Fruit fly (Drosophila melanogaster) whole organism, embryonic: ENCODE data around the gene Alg9.

ENCODE experiments used
- Abd-B ChIP-seq: fragments of 200-800 bp; sonication (Bioruptor generic); optimal IDR thresholded peaks from 2 replicates; lab custom pipeline; 2018; ENCODE audit warnings: missing biosample characterization, mild to moderate bottlenecking, missing genetic modification characterization, moderate library complexity
- B-H1 ChIP-seq: fragments of 200-800 bp; sonication (Bioruptor generic); IDR thresholded peaks from 3 replicates; pipeline ENCODE4 v1.3.6; 2022; ENCODE audit warnings: missing biosample characterization, missing genetic modification characterization
- Bteb2 ChIP-seq: fragments of 200-800 bp; sonication (Bioruptor generic); optimal IDR thresholded peaks from 2 replicates; lab custom pipeline; 2016; ENCODE audit warnings: missing biosample characterization, missing genetic modification characterization
- CG11560 ChIP-seq: fragments of 200-800 bp; sonication (Bioruptor generic); IDR thresholded peaks from 3 replicates; pipeline ENCODE4 v1.3.6; 2022; ENCODE audit warnings: missing biosample characterization, missing genetic modification characterization
- CG12942 ChIP-seq: fragments of 200-800 bp; sonication (Bioruptor generic); optimal IDR thresholded peaks from 3 replicates; lab custom pipeline; 2016; ENCODE audit warnings: missing biosample characterization, missing genetic modification characterization
- CG13287 ChIP-seq: fragments of 200-800 bp; sonication (Bioruptor generic); IDR thresholded peaks from 2 replicates; pipeline ENCODE4 v1.3.6; 2022; ENCODE audit warnings: missing biosample characterization, missing genetic modification characterization; ENCODE audit not compliant: partially characterized antibody
- CG15514 ChIP-seq: fragments of 200-800 bp; sonication (Bioruptor generic); optimal IDR thresholded peaks from 3 replicates; lab custom pipeline; 2017; ENCODE audit warnings: missing biosample characterization, missing genetic modification characterization, mild to moderate bottlenecking, moderate library complexity, missing genetic modification reagents
- CG17328 ChIP-seq: fragments of 200-800 bp; sonication (Bioruptor generic); IDR thresholded peaks from 2 replicates; pipeline ENCODE4 v1.3.6; 2022; ENCODE audit warnings: missing biosample characterization, missing genetic modification characterization
- CG2116 ChIP-seq: fragments of 200-800 bp; sonication (Bioruptor generic); optimal IDR thresholded peaks from 3 replicates; lab custom pipeline; 2018; ENCODE audit warnings: missing biosample characterization, mild to moderate bottlenecking, missing genetic modification characterization
- CG31388 ChIP-seq: fragments of 200-800 bp; sonication (Bioruptor generic); optimal IDR thresholded peaks from 2 replicates; lab custom pipeline; 2016; ENCODE audit warnings: missing biosample characterization, missing genetic modification characterization
- CG34224 ChIP-seq: fragments of 200-800 bp; sonication (Bioruptor generic); IDR thresholded peaks from 3 replicates; pipeline ENCODE4 v1.3.6; 2022; ENCODE audit warnings: missing biosample characterization, missing genetic modification characterization; ENCODE audit not compliant: partially characterized antibody
- CG34422 ChIP-seq: fragments of 200-800 bp; sonication (Bioruptor generic); IDR thresholded peaks from 3 replicates; pipeline ENCODE4 v1.3.6; 2022; ENCODE audit warnings: missing biosample characterization, missing genetic modification characterization
- CG42726 ChIP-seq: fragments of 200-800 bp; sonication (Bioruptor generic); IDR thresholded peaks from 2 replicates; pipeline ENCODE4 v1.3.6; 2022; ENCODE audit warnings: missing biosample characterization, missing genetic modification characterization; ENCODE audit not compliant: partially characterized antibody
- CG5245 ChIP-seq: fragments of 200-800 bp; sonication (Bioruptor generic); optimal IDR thresholded peaks from 3 replicates; lab custom pipeline; 2016; ENCODE audit warnings: missing biosample characterization, missing genetic modification characterization
- CG6254 ChIP-seq: fragments of 200-800 bp; sonication (Bioruptor generic); optimal IDR thresholded peaks from 3 replicates; lab custom pipeline; 2017; ENCODE audit warnings: mild to moderate bottlenecking, missing biosample characterization, missing genetic modification reagents, missing genetic modification characterization
- CG7987 ChIP-seq: fragments of 200-800 bp; sonication (Bioruptor generic); optimal IDR thresholded peaks from 2 replicates; lab custom pipeline; 2018; ENCODE audit warnings: missing biosample characterization, mild to moderate bottlenecking, missing genetic modification characterization, moderate library complexity
- CG8281 ChIP-seq: fragments of 200-800 bp; sonication (Bioruptor generic); optimal IDR thresholded peaks from 2 replicates; lab custom pipeline; 2018; ENCODE audit warnings: missing biosample characterization, mild to moderate bottlenecking, missing genetic modification characterization, moderate library complexity
- CHES-1-like ChIP-seq: fragments of 200-800 bp; sonication (Bioruptor generic); optimal IDR thresholded peaks from 2 replicates; lab custom pipeline; 2016; ENCODE audit warnings: missing biosample characterization, missing genetic modification characterization
- Dad ChIP-seq: fragments of 200-800 bp; sonication (Bioruptor generic); optimal IDR thresholded peaks from 3 replicates; lab custom pipeline; 2016; ENCODE audit warnings: missing biosample characterization, missing genetic modification characterization
- Doc2 ChIP-seq: fragments of 200-800 bp; sonication (Bioruptor generic); IDR thresholded peaks from 2 replicates; pipeline ENCODE4 v1.3.6; 2022; ENCODE audit warnings: missing biosample characterization, missing genetic modification characterization
- Eip74EF ChIP-seq, 2 experiments: fragments of 200-800 bp in 1 of 2; fragments of >200 bp in 1 of 2; sonication (Bioruptor generic) in 1 of 2; optimal IDR thresholded peaks; 2 replicates each; lab custom pipeline; 2017 to 2019; ENCODE audit warnings: missing biosample characterization in 2 of 2, missing genetic modification characterization in 2 of 2, mild to moderate bottlenecking in 1 of 2, moderate library complexity in 1 of 2
- Gsc ChIP-seq: fragments of 200-800 bp; sonication (Bioruptor generic); IDR thresholded peaks from 2 replicates; pipeline ENCODE4 v1.3.6; 2022; ENCODE audit warnings: missing biosample characterization, missing genetic modification characterization
- HLHmδ ChIP-seq: fragments of 200-800 bp; sonication (Bioruptor generic); optimal IDR thresholded peaks from 2 replicates; lab custom pipeline; 2018; ENCODE audit warnings: missing biosample characterization, mild to moderate bottlenecking, missing genetic modification characterization, moderate library complexity
- Lhr ChIP-seq: fragments of 200-800 bp; sonication (Bioruptor generic); optimal IDR thresholded peaks from 3 replicates; lab custom pipeline; 2017; ENCODE audit warnings: mild to moderate bottlenecking, missing biosample characterization, missing genetic modification reagents, missing genetic modification characterization
- MBD-R2 ChIP-seq: fragments of 200-800 bp; sonication (Bioruptor generic); IDR thresholded peaks from 2 replicates; pipeline ENCODE4 v1.3.6; 2022; ENCODE audit warnings: missing biosample characterization, missing genetic modification characterization
- MESR4 ChIP-seq: fragments of 200-800 bp; sonication (Bioruptor generic); optimal IDR thresholded peaks from 2 replicates; lab custom pipeline; 2018; ENCODE audit warnings: missing biosample characterization, mild to moderate bottlenecking, missing genetic modification characterization, moderate library complexity
- Meics ChIP-seq: fragments of 200-800 bp; sonication (Bioruptor generic); optimal IDR thresholded peaks from 2 replicates; lab custom pipeline; 2017; ENCODE audit warnings: missing biosample characterization, mild to moderate bottlenecking, missing genetic modification characterization
- Ptx1 ChIP-seq: fragments of 200-800 bp; sonication (Bioruptor generic); IDR thresholded peaks from 2 replicates; pipeline ENCODE4 v1.3.6; 2022; ENCODE audit warnings: missing biosample characterization, missing genetic modification characterization
- Scr ChIP-seq: fragments of 200-800 bp; sonication (Bioruptor generic); IDR thresholded peaks from 2 replicates; pipeline ENCODE4 v1.3.6; 2022; ENCODE audit warnings: missing biosample characterization, missing genetic modification characterization; ENCODE audit not compliant: partially characterized antibody
- Spps ChIP-seq: fragments of 200-800 bp; sonication (Bioruptor generic); optimal IDR thresholded peaks from 2 replicates; lab custom pipeline; 2018; ENCODE audit warnings: missing biosample characterization, mild to moderate bottlenecking, missing genetic modification characterization
- Trl ChIP-seq, 3 experiments: fragments of >200 bp in 2 of 3; fragments of 200-800 bp in 1 of 3; sonication (Bioruptor generic) in 1 of 3; optimal IDR thresholded peaks; 2 replicates in 1 of 3; 3 replicates in 2 of 3; lab custom pipeline; 2016 to 2017; ENCODE audit warnings: missing biosample characterization in 1 of 3, missing genetic modification characterization in 1 of 3
- Xrp1 ChIP-seq: fragments of 200-800 bp; sonication (Bioruptor generic); IDR thresholded peaks from 2 replicates; pipeline ENCODE4 v1.3.6; 2022; ENCODE audit warnings: missing biosample characterization, missing genetic modification characterization
- ab ChIP-seq: fragments of 200-800 bp; sonication (Bioruptor generic); optimal IDR thresholded peaks from 2 replicates; lab custom pipeline; 2016; ENCODE audit warnings: missing biosample characterization, missing genetic modification characterization
- ase ChIP-seq: fragments of 200-800 bp; sonication (Bioruptor generic); IDR thresholded peaks from 3 replicates; pipeline ENCODE4 v1.3.6; 2022; ENCODE audit warnings: missing biosample characterization, missing genetic modification characterization
- caup ChIP-seq: fragments of 200-800 bp; sonication (Bioruptor generic); optimal IDR thresholded peaks from 3 replicates; lab custom pipeline; 2017; ENCODE audit warnings: missing biosample characterization, mild to moderate bottlenecking, missing genetic modification characterization, moderate library complexity; ENCODE audit not compliant: severe bottlenecking
- ems ChIP-seq: fragments of 200-800 bp; sonication (Bioruptor generic); optimal IDR thresholded peaks from 3 replicates; lab custom pipeline; 2016; ENCODE audit warnings: missing biosample characterization, missing genetic modification characterization
- gce ChIP-seq: fragments of 200-800 bp; sonication (Bioruptor generic); IDR thresholded peaks from 3 replicates; pipeline ENCODE4 v1.3.6; 2022; ENCODE audit warnings: missing biosample characterization, missing genetic modification characterization
- ham ChIP-seq: fragments of 200-800 bp; sonication (Bioruptor generic); IDR thresholded peaks from 2 replicates; pipeline ENCODE4 v1.3.6; 2022; ENCODE audit warnings: missing biosample characterization, missing genetic modification characterization
- insv ChIP-seq, 2 experiments: fragments of 200-800 bp; sonication (Bioruptor generic); optimal IDR thresholded peaks; 3 replicates each; lab custom pipeline; 2016 to 2018; ENCODE audit warnings: missing biosample characterization in 2 of 2, missing genetic modification characterization in 2 of 2
- kni ChIP-seq: fragments of 200-800 bp; sonication (Bioruptor generic); optimal IDR thresholded peaks from 3 replicates; lab custom pipeline; 2017; ENCODE audit warnings: mild to moderate bottlenecking, missing biosample characterization, missing genetic modification reagents, missing genetic modification characterization
- lmd ChIP-seq: fragments of 200-800 bp; sonication (Bioruptor generic); IDR thresholded peaks from 2 replicates; pipeline ENCODE4 v1.3.6; 2022; ENCODE audit warnings: missing biosample characterization, missing genetic modification characterization
- maf-S ChIP-seq: fragments of 200-800 bp; sonication (Bioruptor generic); optimal IDR thresholded peaks from 2 replicates; lab custom pipeline; 2016; ENCODE audit warnings: missing biosample characterization, missing genetic modification characterization
- nerfin-1 ChIP-seq: fragments of 200-800 bp; sonication (Bioruptor generic); optimal IDR thresholded peaks from 3 replicates; lab custom pipeline; 2019; ENCODE audit warnings: missing biosample characterization, mild to moderate bottlenecking, missing genetic modification characterization, moderate library complexity
- nmo ChIP-seq: fragments of 200-800 bp; sonication (Bioruptor generic); optimal IDR thresholded peaks from 2 replicates; lab custom pipeline; 2018; ENCODE audit warnings: missing biosample characterization, mild to moderate bottlenecking, missing genetic modification characterization, moderate library complexity
- org-1 ChIP-seq: fragments of 200-800 bp; sonication (Bioruptor generic); optimal IDR thresholded peaks from 2 replicates; lab custom pipeline; 2017; ENCODE audit warnings: missing biosample characterization, missing genetic modification characterization
- pros ChIP-seq: fragments of 200-800 bp; sonication (Bioruptor generic); optimal IDR thresholded peaks from 3 replicates; lab custom pipeline; 2019; ENCODE audit warnings: missing biosample characterization, mild to moderate bottlenecking, missing genetic modification characterization, moderate library complexity
- ranshi ChIP-seq: fragments of 200-800 bp; sonication (Bioruptor generic); IDR thresholded peaks from 2 replicates; pipeline ENCODE4 v1.3.6; 2022; ENCODE audit warnings: missing biosample characterization, missing genetic modification characterization
- sisA ChIP-seq: fragments of 200-800 bp; sonication (Bioruptor generic); IDR thresholded peaks from 2 replicates; pipeline ENCODE4 v1.3.6; 2022; ENCODE audit warnings: missing biosample characterization, missing genetic modification characterization

The Alg9 gene

DNA sequence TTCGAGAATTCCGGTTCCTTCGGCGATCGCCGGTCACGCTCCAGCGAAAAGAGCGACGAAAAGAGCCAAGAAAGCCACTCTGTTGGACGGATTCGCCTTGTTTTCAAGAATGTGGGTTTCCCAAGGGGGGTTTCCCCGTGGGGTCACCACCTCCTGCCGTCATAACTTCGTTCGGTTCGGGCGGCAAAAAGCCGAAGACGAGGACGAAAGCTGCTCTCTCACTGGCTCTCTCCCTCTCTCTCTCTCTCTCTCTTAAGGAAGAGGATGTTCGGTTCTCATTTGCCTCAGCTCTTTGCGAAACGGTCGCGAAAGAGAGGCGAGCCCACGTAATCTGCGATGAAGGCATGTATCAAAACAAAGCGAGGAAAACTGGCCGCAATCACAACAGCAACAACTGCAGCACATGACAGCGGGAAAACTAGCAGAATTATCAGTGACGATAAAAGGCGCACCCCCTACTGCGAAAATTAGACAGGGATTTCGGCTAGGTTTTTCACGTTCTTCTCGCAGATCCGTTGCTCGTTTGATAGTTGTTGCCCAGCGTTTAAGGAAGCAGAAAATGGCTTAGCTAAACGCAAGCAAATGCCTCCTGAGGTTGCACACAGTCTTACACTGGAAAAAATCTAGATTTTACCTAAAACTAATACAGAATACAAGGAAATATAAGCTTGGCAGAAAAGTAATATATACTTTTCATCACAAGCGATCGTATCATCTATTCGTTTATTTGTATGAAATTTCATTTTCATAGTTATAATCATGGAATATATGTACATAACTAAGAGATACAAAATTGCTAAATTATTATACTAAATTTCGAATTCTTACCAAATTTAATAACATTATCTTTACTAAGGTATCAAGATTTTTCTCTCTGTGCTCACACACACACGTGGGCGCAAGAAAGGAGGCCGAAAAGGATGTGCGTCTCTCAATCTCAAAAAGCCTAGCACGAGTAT, 37.6 kb upstream of the Alg9 start, which contains the start of gene dan (continued):
- no peak for TF ChIP-seq MESR4 (GFP tag; lab: Kevin White, UChicago)
- no peak for TF ChIP-seq MBD-R2 (GFP tag; lab: Robert Waterston, UW)
- TF ChIP-seq Eip74EF (GFP tag; optimal IDR thresholded peaks at IDR 0.05; lab: Kevin White, UChicago): no peak
- no peak for TF ChIP-seq gce
- peak; percentile 76 to 77 for TF ChIP-seq Trl (optimal IDR thresholded peaks at IDR 0.05; lab: Kevin White, UChicago)
- no peak for TF ChIP-seq Trl (GFP tag; optimal IDR thresholded peaks at IDR 0.05; lab: Kevin White, UChicago)
- TF ChIP-seq CG11560 (tag; lab: Robert Waterston, UW): no peak
- no peak for TF ChIP-seq CHES-1-like (GFP tag; lab: Kevin White, UChicago)
- TF ChIP-seq pros: peak; percentile 96
- no peak for TF ChIP-seq nerfin-1 (tag; lab: Kevin White, UChicago)
- no peak for TF ChIP-seq CG15514 (GFP tag; lab: Kevin White, UChicago)
- TF ChIP-seq Lhr (GFP tag; lab: Kevin White, UChicago): no peak
- no peak for TF ChIP-seq ab (GFP tag; lab: Kevin White, UChicago)
- no peak for TF ChIP-seq Scr (GFP tag; lab: Robert Waterston, UW)
- no peak for TF ChIP-seq HLHmδ
- TF ChIP-seq CG34224: no peak
- TF ChIP-seq CG34422 (GFP tag; lab: Robert Waterston, UW): no peak
- TF ChIP-seq CG42726 (GFP tag; lab: Robert Waterston, UW): no peak
- TF ChIP-seq Doc2 (GFP tag; lab: Robert Waterston, UW): no peak
- no peak for TF ChIP-seq B-H1 (GFP tag; lab: Robert Waterston, UW)
- no peak for TF ChIP-seq CG31388
- no peak for TF ChIP-seq ase
- TF ChIP-seq CG8281 (tag; lab: Kevin White, UChicago): no peak
- TF ChIP-seq Abd-B (GFP tag; lab: Kevin White, UChicago): peak; percentile 8
- TF ChIP-seq maf-S (GFP tag; lab: Kevin White, UChicago): no peak
- no peak for TF ChIP-seq CG5245 (GFP tag; lab: Kevin White, UChicago)
- TF ChIP-seq caup (GFP tag; lab: Kevin White, UChicago): peak; percentile 18
- TF ChIP-seq CG6254 (GFP tag; lab: Kevin White, UChicago): no peak
- no peak for TF ChIP-seq CG13287 (GFP tag; lab: Robert Waterston, UW)
- peak; percentile 68 for TF ChIP-seq Meics (GFP tag; lab: Kevin White, UChicago)
- TF ChIP-seq Gsc: no peak
- no peak for TF ChIP-seq Dad
- TF ChIP-seq ranshi (GFP tag; lab: Robert Waterston, UW): no peak
- TF ChIP-seq nmo (GFP tag; lab: Kevin White, UChicago): peak; percentile 71
- TF ChIP-seq Xrp1: 0 out of 2 replicates have a peak, but pooled peaks have one; percentile 37
- no peak for TF ChIP-seq Bteb2 (GFP tag; lab: Kevin White, UChicago)
- TF ChIP-seq lmd (GFP tag; lab: Robert Waterston, UW): peak; percentile 32; the same call in 1 of the 2 replicates
- no peak for TF ChIP-seq ems
- TF ChIP-seq kni (GFP tag; lab: Kevin White, UChicago): no peak
- TF ChIP-seq insv (GFP tag; optimal IDR thresholded peaks at IDR 0.05; lab: Kevin White, UChicago): no peak
- no peak for TF ChIP-seq ham (GFP tag; lab: Robert Waterston, UW)
- TF ChIP-seq org-1 (GFP tag; lab: Kevin White, UChicago): peak; percentile 27
- no peak for TF ChIP-seq CG2116 (GFP tag; lab: Kevin White, UChicago)
- TF ChIP-seq CG17328 (GFP tag; lab: Robert Waterston, UW): no peak; the same call in 1 of the 2 replicates
- TF ChIP-seq Ptx1 (GFP tag; lab: Robert Waterston, UW): no peak
- TF ChIP-seq CG7987 (GFP tag; lab: Kevin White, UChicago): no peak
- no peak for TF ChIP-seq Spps (tag; lab: Kevin White, UChicago)
- no peak for TF ChIP-seq CG12942 (GFP tag; lab: Kevin White, UChicago)
- TF ChIP-seq sisA: no peak
